Worm (Caenorhabditis elegans) whole organism, mixed stage, embryonic: Measurements from ENCODE around the gene bus-5.

ENCODE experiments used
- elt-1 ChIP-seq: sonication (generic microtip); optimal IDR thresholded peaks from 2 replicates; lab custom pipeline; 2017; ENCODE audit warnings: missing genetic modification characterization, mild to moderate bottlenecking, missing compliant biosample characterization, antibody characterized with exemption, moderate library complexity, borderline replicate concordance; ENCODE audit not compliant: insufficient read depth
- elt-3 ChIP-seq: fragments of 150-350 bp; optimal IDR thresholded peaks from 2 replicates; lab custom pipeline; 2014; ENCODE audit warnings: missing biosample characterization, missing genetic modification characterization
- lin-13 ChIP-seq: fragments of 150-350 bp; optimal IDR thresholded peaks from 2 replicates; lab custom pipeline; 2014; ENCODE audit warnings: missing biosample characterization, missing genetic modification characterization
- mls-2 ChIP-seq: sonication (generic microtip); optimal IDR thresholded peaks from 2 replicates; lab custom pipeline; 2016; ENCODE audit warnings: mild to moderate bottlenecking, missing genetic modification characterization, moderate library complexity, missing compliant biosample characterization

ce11 chrX:2079536-2079935, 33.4 kb downstream of the bus-5 start, which contains the start of gene F49H12.4:
- no peak for TF ChIP-seq lin-13 (tag; lab: Kevin White, UChicago)
- no peak for TF ChIP-seq elt-3 (tag; lab: Kevin White, UChicago)
- no peak for TF ChIP-seq elt-1 (tag; lab: Kevin White, UChicago)
- TF ChIP-seq mls-2 (tag; lab: Kevin White, UChicago), result no peak
